Fruit fly (Drosophila melanogaster) whole organism, prepupa: ENCODE data around the gene CG14687.

ENCODE experiments used
- CG11294 ChIP-seq: fragments of 200-800 bp; sonication (Bioruptor generic); IDR thresholded peaks from 2 replicates; pipeline ENCODE4 v1.3.6; 2022; ENCODE audit warnings: missing biosample characterization, missing genetic modification characterization
- CG3032 ChIP-seq: fragments of 200-800 bp; optimal IDR thresholded peaks from 2 replicates; lab custom pipeline; 2019; ENCODE audit warnings: missing biosample characterization, mild to moderate bottlenecking, missing genetic modification characterization, moderate library complexity
- CG6276 ChIP-seq: fragments of 200-800 bp; sonication (Bioruptor generic); optimal IDR thresholded peaks from 2 replicates; lab custom pipeline; 2017; ENCODE audit warnings: missing biosample characterization, mild to moderate bottlenecking, missing genetic modification characterization
- CG6792 ChIP-seq: fragments of 200-800 bp; sonication (Bioruptor generic); optimal IDR thresholded peaks from 3 replicates; lab custom pipeline; 2016; ENCODE audit warnings: missing biosample characterization, missing genetic modification characterization
- CG6854 ChIP-seq: fragments of 200-800 bp; sonication (Bioruptor generic); optimal IDR thresholded peaks from 2 replicates; lab custom pipeline; 2017; ENCODE audit warnings: missing biosample characterization, mild to moderate bottlenecking, missing genetic modification characterization
- Ets96B ChIP-seq: fragments of 200-800 bp; optimal IDR thresholded peaks from 2 replicates; lab custom pipeline; 2019; ENCODE audit warnings: missing biosample characterization, mild to moderate bottlenecking, missing genetic modification characterization, moderate library complexity
- Gug ChIP-seq: fragments of 200-800 bp; sonication (Bioruptor generic); IDR thresholded peaks from 2 replicates; pipeline ENCODE4 v1.3.6; 2022; ENCODE audit warnings: missing biosample characterization, missing genetic modification characterization
- OdsH ChIP-seq: fragments of 200-800 bp; sonication (Bioruptor generic); optimal IDR thresholded peaks from 3 replicates; lab custom pipeline; 2016; ENCODE audit warnings: missing biosample characterization, missing genetic modification characterization
- Sox15 ChIP-seq: fragments of 200-800 bp; sonication (Bioruptor generic); optimal IDR thresholded peaks from 3 replicates; lab custom pipeline; 2016; ENCODE audit warnings: missing biosample characterization, missing genetic modification characterization
- eg ChIP-seq: fragments of 200-800 bp; sonication (Bioruptor generic); IDR thresholded peaks from 3 replicates; pipeline ENCODE4 v1.3.6; 2022; ENCODE audit warnings: missing biosample characterization, missing genetic modification characterization
- lz ChIP-seq: fragments of 200-800 bp; sonication (Bioruptor generic); optimal IDR thresholded peaks from 3 replicates; lab custom pipeline; 2016; ENCODE audit warnings: missing biosample characterization, missing genetic modification characterization
- net ChIP-seq: fragments of 200-800 bp; sonication (Bioruptor generic); optimal IDR thresholded peaks from 3 replicates; lab custom pipeline; 2016; ENCODE audit warnings: missing biosample characterization, missing genetic modification characterization
- ss ChIP-seq, 2 experiments: fragments of 200-800 bp; sonication (Bioruptor generic); optimal IDR thresholded peaks; 2 replicates in 1 of 2; 3 replicates in 1 of 2; lab custom pipeline; 2017 to 2018; ENCODE audit warnings: mild to moderate bottlenecking in 2 of 2, missing biosample characterization in 2 of 2, missing genetic modification characterization in 2 of 2, moderate library complexity in 1 of 2
- vri ChIP-seq: fragments of 200-800 bp; sonication (Bioruptor generic); optimal IDR thresholded peaks from 3 replicates; lab custom pipeline; 2016; ENCODE audit warnings: missing biosample characterization, mild to moderate bottlenecking, missing genetic modification characterization

- TF ChIP-seq Sox15 (GFP tag; lab: Kevin White, UChicago) (no peak), CG6854 (GFP tag; lab: Kevin White, UChicago) (no peak), net (GFP tag; lab: Kevin White, UChicago) (peak; percentile 55), vri (GFP tag; lab: Kevin White, UChicago) (no peak), CG11294 (GFP tag; lab: Robert Waterston, UW) (peak; percentile 87), CG6792 (GFP tag; lab: Kevin White, UChicago) (peak; percentile 43), CG6276 (peak; percentile 91), OdsH (GFP tag; lab: Kevin White, UChicago) (peak; percentile 76), CG3032 (tag; lab: Kevin White, UChicago) (peak; percentile 92), ss (GFP tag; optimal IDR thresholded peaks at IDR 0.05; lab: Kevin White, UChicago) (peak; percentile 83 to 91), lz (GFP tag; lab: Kevin White, UChicago) (peak; percentile 20), eg (GFP tag; lab: Robert Waterston, UW) (peak; percentile 95), Gug (GFP tag; lab: Robert Waterston, UW) (peak; percentile 88), Ets96B (tag; lab: Kevin White, UChicago) (peak; percentile 93)
Observed at dm6 chr3R:10832526-10833165, 39.9 kb downstream of the CG14687 start.
